Fruit fly (Drosophila melanogaster) whole organism, embryonic: ENCODE measurements around the gene Ssl2.

ENCODE experiments used
- Antp ChIP-seq: fragments of 200-800 bp; sonication (Bioruptor generic); optimal IDR thresholded peaks from 3 replicates; lab custom pipeline; 2016; ENCODE audit warnings: missing biosample characterization, missing genetic modification characterization
- Atf-2 ChIP-seq: fragments of 200-800 bp; sonication (Bioruptor generic); optimal IDR thresholded peaks from 2 replicates; lab custom pipeline; 2016; ENCODE audit warnings: missing biosample characterization, missing genetic modification characterization
- Bteb2 ChIP-seq: fragments of 200-800 bp; sonication (Bioruptor generic); optimal IDR thresholded peaks from 2 replicates; lab custom pipeline; 2016; ENCODE audit warnings: missing biosample characterization, missing genetic modification characterization
- CG10462 ChIP-seq: fragments of 200-800 bp; sonication (Bioruptor generic); optimal IDR thresholded peaks from 2 replicates; lab custom pipeline; 2016; ENCODE audit warnings: missing biosample characterization, missing genetic modification characterization
- CG10979 ChIP-seq: fragments of 200-800 bp; sonication (Bioruptor generic); optimal IDR thresholded peaks from 2 replicates; lab custom pipeline; 2018; ENCODE audit warnings: missing biosample characterization, mild to moderate bottlenecking, missing genetic modification characterization, moderate library complexity
- CG11398 ChIP-seq: fragments of 200-800 bp; sonication (Bioruptor generic); optimal IDR thresholded peaks from 2 replicates; lab custom pipeline; 2016; ENCODE audit warnings: missing biosample characterization, missing genetic modification characterization
- CG12236 ChIP-seq: fragments of 200-800 bp; sonication (Bioruptor generic); optimal IDR thresholded peaks from 2 replicates; lab custom pipeline; 2016; ENCODE audit warnings: missing biosample characterization, missing genetic modification characterization
- CG1233 ChIP-seq: fragments of 200-800 bp; sonication (Bioruptor generic); optimal IDR thresholded peaks from 4 replicates; lab custom pipeline; 2018; ENCODE audit warnings: missing biosample characterization, mild to moderate bottlenecking, missing genetic modification characterization
- CG13296 ChIP-seq: fragments of 200-800 bp; sonication (Bioruptor generic); optimal IDR thresholded peaks from 3 replicates; lab custom pipeline; 2018; ENCODE audit warnings: missing biosample characterization, mild to moderate bottlenecking, missing genetic modification characterization
- CG13775 ChIP-seq: fragments of 200-800 bp; sonication (Bioruptor generic); optimal IDR thresholded peaks from 3 replicates; lab custom pipeline; 2017; ENCODE audit warnings: missing biosample characterization, mild to moderate bottlenecking, missing genetic modification characterization
- CG14441 ChIP-seq: fragments of 200-800 bp; sonication (Bioruptor generic); IDR thresholded peaks from 2 replicates; pipeline ENCODE4 v1.3.6; 2022; ENCODE audit warnings: missing biosample characterization, missing genetic modification characterization
- CG1529 ChIP-seq: fragments of 200-800 bp; sonication (Bioruptor generic); optimal IDR thresholded peaks from 3 replicates; lab custom pipeline; 2018; ENCODE audit warnings: missing biosample characterization, missing genetic modification characterization
- CG15479 ChIP-seq: fragments of 200-800 bp; sonication (Bioruptor generic); optimal IDR thresholded peaks from 3 replicates; lab custom pipeline; 2019; ENCODE audit warnings: missing biosample characterization, mild to moderate bottlenecking, missing genetic modification characterization, moderate library complexity
- CG17328 ChIP-seq: fragments of 200-800 bp; sonication (Bioruptor generic); IDR thresholded peaks from 2 replicates; pipeline ENCODE4 v1.3.6; 2022; ENCODE audit warnings: missing biosample characterization, missing genetic modification characterization
- CG18262 ChIP-seq: fragments of 200-800 bp; optimal IDR thresholded peaks from 3 replicates; lab custom pipeline; 2019; ENCODE audit warnings: missing biosample characterization, mild to moderate bottlenecking, missing genetic modification characterization, moderate library complexity
- CG31224 ChIP-seq: fragments of 200-800 bp; sonication (Bioruptor generic); IDR thresholded peaks from 2 replicates; pipeline ENCODE4 v1.3.6; 2022; ENCODE audit warnings: missing biosample characterization, missing genetic modification characterization
- CG31441 ChIP-seq: fragments of 200-800 bp; sonication (Bioruptor generic); IDR thresholded peaks from 2 replicates; pipeline ENCODE4 v1.3.6; 2022; ENCODE audit warnings: missing biosample characterization, missing genetic modification characterization
- CG4730 ChIP-seq: fragments of 200-800 bp; sonication (Bioruptor generic); IDR thresholded peaks from 2 replicates; pipeline ENCODE4 v1.3.6; 2022; ENCODE audit warnings: missing biosample characterization, missing genetic modification characterization
- CG5245 ChIP-seq: fragments of 200-800 bp; sonication (Bioruptor generic); optimal IDR thresholded peaks from 3 replicates; lab custom pipeline; 2016; ENCODE audit warnings: missing biosample characterization, missing genetic modification characterization
- CG6254 ChIP-seq: fragments of 200-800 bp; sonication (Bioruptor generic); optimal IDR thresholded peaks from 3 replicates; lab custom pipeline; 2017; ENCODE audit warnings: mild to moderate bottlenecking, missing biosample characterization, missing genetic modification reagents, missing genetic modification characterization
- CG6813 ChIP-seq: fragments of 200-800 bp; sonication (Bioruptor generic); optimal IDR thresholded peaks from 2 replicates; lab custom pipeline; 2017; ENCODE audit warnings: missing biosample characterization, missing genetic modification characterization, mild to moderate bottlenecking, moderate library complexity, missing genetic modification reagents
- CG8478 ChIP-seq: fragments of >200 bp; optimal IDR thresholded peaks from 2 replicates; lab custom pipeline; 2018
- CG9215 ChIP-seq: fragments of 200-800 bp; sonication (Bioruptor generic); IDR thresholded peaks from 2 replicates; pipeline ENCODE4 v1.3.6; 2022; ENCODE audit warnings: missing biosample characterization, missing genetic modification characterization
- Doc2 ChIP-seq: fragments of 200-800 bp; sonication (Bioruptor generic); IDR thresholded peaks from 2 replicates; pipeline ENCODE4 v1.3.6; 2022; ENCODE audit warnings: missing biosample characterization, missing genetic modification characterization
- Gsc ChIP-seq: fragments of 200-800 bp; sonication (Bioruptor generic); IDR thresholded peaks from 2 replicates; pipeline ENCODE4 v1.3.6; 2022; ENCODE audit warnings: missing biosample characterization, missing genetic modification characterization
- Gug ChIP-seq: fragments of 200-800 bp; sonication (Bioruptor generic); IDR thresholded peaks from 4 replicates; pipeline ENCODE4 v1.3.6; 2022; ENCODE audit warnings: missing biosample characterization, missing genetic modification characterization
- MBD-R2 ChIP-seq: fragments of 200-800 bp; sonication (Bioruptor generic); IDR thresholded peaks from 2 replicates; pipeline ENCODE4 v1.3.6; 2022; ENCODE audit warnings: missing biosample characterization, missing genetic modification characterization
- Mes4 ChIP-seq: fragments of 200-800 bp; sonication (Bioruptor generic); optimal IDR thresholded peaks from 2 replicates; lab custom pipeline; 2016; ENCODE audit warnings: missing biosample characterization, missing genetic modification characterization
- Mrtf ChIP-seq: fragments of 200-800 bp; sonication (Bioruptor generic); IDR thresholded peaks from 3 replicates; pipeline ENCODE4 v1.3.6; 2022; ENCODE audit warnings: missing biosample characterization, missing genetic modification characterization
- Myb ChIP-seq: fragments of 200-800 bp; sonication (Bioruptor generic); optimal IDR thresholded peaks from 2 replicates; lab custom pipeline; 2016; ENCODE audit warnings: missing biosample characterization, missing genetic modification characterization
- Nf-YC ChIP-seq: fragments of 200-800 bp; optimal IDR thresholded peaks from 3 replicates; lab custom pipeline; 2019; ENCODE audit warnings: missing biosample characterization, mild to moderate bottlenecking, missing genetic modification characterization, moderate library complexity
- NfI ChIP-seq: fragments of 200-800 bp; sonication (Bioruptor generic); optimal IDR thresholded peaks from 3 replicates; lab custom pipeline; 2018; ENCODE audit warnings: missing biosample characterization, mild to moderate bottlenecking, missing genetic modification characterization, moderate library complexity
- Ravus ChIP-seq: fragments of 200-800 bp; sonication (Bioruptor generic); IDR thresholded peaks from 2 replicates; pipeline ENCODE4 v1.3.6; 2022; ENCODE audit warnings: missing biosample characterization, missing genetic modification characterization
- Rfx ChIP-seq: fragments of 200-800 bp; sonication (Bioruptor generic); IDR thresholded peaks from 2 replicates; pipeline ENCODE4 v1.3.6; 2022; ENCODE audit warnings: missing biosample characterization, missing genetic modification characterization
- Sin3A ChIP-seq: fragments of >200 bp; optimal IDR thresholded peaks from 2 replicates; lab custom pipeline; 2018
- Xbp1 ChIP-seq: fragments of 200-800 bp; sonication (Bioruptor generic); optimal IDR thresholded peaks from 3 replicates; lab custom pipeline; 2016; ENCODE audit warnings: missing biosample characterization, mild to moderate bottlenecking, missing genetic modification characterization
- bbx ChIP-seq: fragments of 200-800 bp; sonication (Bioruptor generic); IDR thresholded peaks from 2 replicates; pipeline ENCODE4 v1.3.6; 2022; ENCODE audit warnings: missing biosample characterization, missing genetic modification characterization; ENCODE audit not compliant: partially characterized antibody
- br ChIP-seq: fragments of >200 bp; optimal IDR thresholded peaks from 2 replicates; lab custom pipeline; 2017
- btn ChIP-seq: fragments of 200-800 bp; sonication (Bioruptor generic); optimal IDR thresholded peaks from 2 replicates; lab custom pipeline; 2016; ENCODE audit warnings: missing biosample characterization, missing genetic modification characterization
- chif ChIP-seq, 2 experiments: fragments of 200-800 bp; sonication (Bioruptor generic); optimal IDR thresholded peaks; 3 replicates each; lab custom pipeline; 2016; ENCODE audit warnings: missing biosample characterization in 2 of 2, missing genetic modification characterization in 2 of 2
- dati ChIP-seq: fragments of 200-800 bp; sonication (Bioruptor generic); IDR thresholded peaks from 2 replicates; pipeline ENCODE4 v1.3.6; 2022; ENCODE audit warnings: missing biosample characterization, missing genetic modification characterization
- fd96Cb ChIP-seq: fragments of 200-800 bp; sonication (Bioruptor generic); optimal IDR thresholded peaks from 2 replicates; lab custom pipeline; 2018; ENCODE audit warnings: missing biosample characterization, mild to moderate bottlenecking, missing genetic modification characterization, moderate library complexity
- gce ChIP-seq: fragments of 200-800 bp; sonication (Bioruptor generic); IDR thresholded peaks from 3 replicates; pipeline ENCODE4 v1.3.6; 2022; ENCODE audit warnings: missing biosample characterization, missing genetic modification characterization
- gem ChIP-seq: fragments of 200-800 bp; sonication (Bioruptor generic); optimal IDR thresholded peaks from 2 replicates; lab custom pipeline; 2019; ENCODE audit warnings: missing biosample characterization, mild to moderate bottlenecking, missing genetic modification characterization, moderate library complexity
- lab ChIP-seq: fragments of 200-800 bp; sonication (Bioruptor generic); optimal IDR thresholded peaks from 3 replicates; lab custom pipeline; 2017; ENCODE audit warnings: missing biosample characterization, missing genetic modification characterization, mild to moderate bottlenecking, moderate library complexity, missing genetic modification reagents
- pan ChIP-seq, 4 experiments: fragments of >200 bp in 3 of 4; fragments of 200-800 bp in 1 of 4; sonication (Bioruptor generic) in 1 of 4; optimal IDR thresholded peaks in 3 of 4; IDR thresholded peaks in 1 of 4; 2 replicates each; pipeline versions ENCODE4 v1.3.6 to Lab custom; 2017 to 2022; ENCODE audit warnings: missing biosample characterization in 2 of 4, missing genetic modification characterization in 2 of 4, mixed read lengths in 1 of 4
- pb ChIP-seq: fragments of 200-800 bp; sonication (Bioruptor generic); optimal IDR thresholded peaks from 3 replicates; lab custom pipeline; 2016; ENCODE audit warnings: missing biosample characterization, missing genetic modification characterization
- shn ChIP-seq: fragments of 200-800 bp; sonication (Bioruptor generic); optimal IDR thresholded peaks from 3 replicates; lab custom pipeline; 2016; ENCODE audit warnings: missing biosample characterization, missing genetic modification characterization
- sima ChIP-seq: fragments of 200-800 bp; sonication (Bioruptor generic); optimal IDR thresholded peaks from 2 replicates; lab custom pipeline; 2016; ENCODE audit warnings: missing biosample characterization, missing genetic modification characterization
- stwl ChIP-seq: fragments of 200-800 bp; sonication (Bioruptor generic); optimal IDR thresholded peaks from 3 replicates; lab custom pipeline; 2018; ENCODE audit warnings: missing biosample characterization, mild to moderate bottlenecking, missing genetic modification characterization, moderate library complexity
- toy ChIP-seq: fragments of 200-800 bp; sonication (Bioruptor generic); IDR thresholded peaks from 2 replicates; pipeline ENCODE4 v1.3.6; 2022; ENCODE audit warnings: missing biosample characterization, missing genetic modification characterization
- zen ChIP-seq: fragments of 200-800 bp; sonication (Bioruptor generic); optimal IDR thresholded peaks from 3 replicates; lab custom pipeline; 2018; ENCODE audit warnings: missing biosample characterization, mild to moderate bottlenecking, missing genetic modification characterization, moderate library complexity
- zfh1 ChIP-seq: fragments of 200-800 bp; sonication (Bioruptor generic); IDR thresholded peaks from 3 replicates; pipeline ENCODE4 v1.3.6; 2022; ENCODE audit warnings: missing biosample characterization, missing genetic modification characterization

Gene Ssl2

DNA sequence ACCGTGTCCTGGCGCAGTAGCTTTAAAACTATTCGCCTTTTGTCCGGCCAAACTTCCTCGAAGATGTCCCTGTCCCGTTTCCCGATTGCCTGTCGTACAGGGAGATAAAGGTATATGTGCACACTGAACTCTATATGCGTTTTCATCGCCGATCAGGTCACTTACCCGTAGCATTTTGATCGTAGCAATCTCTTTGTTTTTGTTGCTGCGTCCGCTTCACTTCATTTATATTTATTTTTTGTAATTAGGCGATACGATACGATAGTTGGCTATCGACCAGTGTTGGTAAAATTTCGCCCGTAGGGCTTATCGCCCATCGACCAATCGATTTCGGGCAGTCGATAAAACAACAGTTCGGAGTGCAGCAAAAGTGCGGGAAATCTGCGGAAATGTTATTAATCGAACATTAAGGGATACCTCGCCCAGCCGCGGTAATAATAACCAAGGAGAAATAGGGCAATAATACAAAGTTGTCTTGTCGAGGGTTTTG, 30.3 kb upstream of the Ssl2 start, which contains the start of the genes Cul5 and Bicra (continued):
- TF ChIP-seq gce (GFP tag; lab: Robert Waterston, UW) = no peak
- TF ChIP-seq shn (GFP tag; lab: Kevin White, UChicago) = no peak
- no peak for TF ChIP-seq CG4730
- no peak for TF ChIP-seq Atf-2 (GFP tag; lab: Kevin White, UChicago)
- TF ChIP-seq sima (GFP tag; lab: Kevin White, UChicago) = no peak
- TF ChIP-seq CG9215 (GFP tag; lab: Robert Waterston, UW) = no peak
- no peak for TF ChIP-seq CG8478 (lab: Kevin White, UChicago)
- peak; percentile 14 for TF ChIP-seq Bteb2
- no peak for TF ChIP-seq Nf-YC (tag; lab: Kevin White, UChicago)
- no peak for TF ChIP-seq chif (GFP tag; optimal IDR thresholded peaks at IDR 0.05; lab: Kevin White, UChicago)
- no peak for TF ChIP-seq CG10979
- TF ChIP-seq CG31224 (GFP tag; lab: Robert Waterston, UW) = no peak
- TF ChIP-seq Ravus (GFP tag; lab: Robert Waterston, UW) = no peak
- no peak for TF ChIP-seq lab (GFP tag; lab: Kevin White, UChicago)
- TF ChIP-seq CG10462 (GFP tag; lab: Kevin White, UChicago) = no peak
- no peak for TF ChIP-seq CG1529 (GFP tag; lab: Kevin White, UChicago)
- 0 out of 2 replicates have a peak, but pooled peaks have one; percentile 6 for TF ChIP-seq Rfx (GFP tag; lab: Robert Waterston, UW)
- no peak for TF ChIP-seq Mrtf (GFP tag; lab: Robert Waterston, UW)
- no peak for TF ChIP-seq zfh1 (GFP tag; lab: Robert Waterston, UW)
- no peak for TF ChIP-seq CG13296 (GFP tag; lab: Kevin White, UChicago)
- no peak for TF ChIP-seq CG15479 (GFP tag; lab: Kevin White, UChicago)
- peak; percentile 72 for TF ChIP-seq stwl
- peak; percentile 22 for TF ChIP-seq zen (tag; lab: Kevin White, UChicago)
- no peak for TF ChIP-seq CG14441
- no peak for TF ChIP-seq dati
- peak; percentile 61 for TF ChIP-seq MBD-R2 (GFP tag; lab: Robert Waterston, UW)
- no peak for TF ChIP-seq Gug (GFP tag; lab: Robert Waterston, UW)
- TF ChIP-seq CG12236 = no peak
- no peak for TF ChIP-seq CG6254
- TF ChIP-seq Antp (GFP tag; lab: Kevin White, UChicago) = peak; percentile 3
- TF ChIP-seq Sin3A (lab: Kevin White, UChicago) = peak; percentile 84
- no peak for TF ChIP-seq toy (GFP tag; lab: Robert Waterston, UW)
- TF ChIP-seq btn (GFP tag; lab: Kevin White, UChicago) = no peak
- peak; percentile 26 for TF ChIP-seq Myb (GFP tag; lab: Kevin White, UChicago)
- no peak for TF ChIP-seq gem (tag; lab: Kevin White, UChicago)
- TF ChIP-seq CG1233 (GFP tag; lab: Kevin White, UChicago) = no peak
- TF ChIP-seq bbx (GFP tag; lab: Robert Waterston, UW) = peak; percentile 95
- no peak for TF ChIP-seq CG18262
- no peak for TF ChIP-seq fd96Cb (tag; lab: Kevin White, UChicago)
- no peak for TF ChIP-seq Gsc (GFP tag; lab: Robert Waterston, UW)
- TF ChIP-seq br (lab: Kevin White, UChicago) = no peak
- no peak for TF ChIP-seq CG17328 (GFP tag; lab: Robert Waterston, UW)
- no peak for TF ChIP-seq pb
- no peak for TF ChIP-seq CG6813 (GFP tag; lab: Kevin White, UChicago)
- TF ChIP-seq NfI (GFP tag; lab: Kevin White, UChicago) = no peak
- TF ChIP-seq CG5245 (GFP tag; lab: Kevin White, UChicago) = no peak
- TF ChIP-seq Xbp1 = no peak
- TF ChIP-seq Mes4 (GFP tag; lab: Kevin White, UChicago) = no peak
- no peak for TF ChIP-seq Doc2
- TF ChIP-seq CG13775 = no peak
- TF ChIP-seq CG31441 (GFP tag; lab: Robert Waterston, UW) = no peak
- TF ChIP-seq pan (optimal IDR thresholded peaks at IDR 0.05; lab: Kevin White, UChicago) = no peak
- TF ChIP-seq pan (GFP tag; optimal IDR thresholded peaks at IDR 0.05 in 1 of 2, IDR thresholded peaks at IDR 0.05 in 1 of 2) = no peak
- no peak for TF ChIP-seq CG11398
